Fruit fly (Drosophila melanogaster) whole organism, embryonic: ENCODE data around the gene Sik2.

Experiments
- ATbp ChIP-seq: fragments of 200-800 bp; sonication (Bioruptor generic); optimal IDR thresholded peaks from 2 replicates; lab custom pipeline; 2017; ENCODE audit warnings: missing biosample characterization, mild to moderate bottlenecking, missing genetic modification characterization, missing genetic modification reagents
- Abd-B ChIP-seq: fragments of 200-800 bp; sonication (Bioruptor generic); optimal IDR thresholded peaks from 2 replicates; lab custom pipeline; 2018; ENCODE audit warnings: missing biosample characterization, mild to moderate bottlenecking, missing genetic modification characterization, moderate library complexity
- Aef1 ChIP-seq: fragments of 200-800 bp; sonication (Bioruptor generic); IDR thresholded peaks from 3 replicates; pipeline ENCODE4 v1.3.6; 2022; ENCODE audit warnings: missing biosample characterization, missing genetic modification characterization
- Antp ChIP-seq: fragments of 200-800 bp; sonication (Bioruptor generic); optimal IDR thresholded peaks from 3 replicates; lab custom pipeline; 2016; ENCODE audit warnings: missing biosample characterization, missing genetic modification characterization
- BEAF-32 ChIP-seq: fragments of 200-800 bp; sonication (Bioruptor generic); optimal IDR thresholded peaks from 3 replicates; lab custom pipeline; 2017; ENCODE audit warnings: missing biosample characterization, missing genetic modification characterization, mild to moderate bottlenecking, moderate library complexity, missing genetic modification reagents
- Bdp1 ChIP-seq: fragments of 200-800 bp; sonication (Bioruptor generic); optimal IDR thresholded peaks from 3 replicates; lab custom pipeline; 2016; ENCODE audit warnings: missing biosample characterization, missing genetic modification characterization
- BtbVII ChIP-seq: fragments of 200-800 bp; sonication (Bioruptor generic); optimal IDR thresholded peaks from 3 replicates; lab custom pipeline; 2017; ENCODE audit warnings: missing biosample characterization, mild to moderate bottlenecking, missing genetic modification characterization
- CG10267 ChIP-seq: fragments of 200-800 bp; sonication (Bioruptor generic); optimal IDR thresholded peaks from 2 replicates; lab custom pipeline; 2018; ENCODE audit warnings: missing biosample characterization, mild to moderate bottlenecking, missing genetic modification characterization, moderate library complexity
- CG14667 ChIP-seq: fragments of 200-800 bp; sonication (Bioruptor generic); IDR thresholded peaks from 2 replicates; pipeline ENCODE4 v1.3.6; 2022; ENCODE audit warnings: missing biosample characterization, missing genetic modification characterization
- CG14710 ChIP-seq: fragments of 200-800 bp; sonication (Bioruptor generic); optimal IDR thresholded peaks from 3 replicates; lab custom pipeline; 2019; ENCODE audit warnings: missing biosample characterization, mild to moderate bottlenecking, missing genetic modification characterization, moderate library complexity
- CG17186 ChIP-seq: fragments of 200-800 bp; sonication (Bioruptor generic); optimal IDR thresholded peaks from 3 replicates; lab custom pipeline; 2017; ENCODE audit warnings: missing biosample characterization, missing genetic modification reagents, missing genetic modification characterization
- CG17359 ChIP-seq: fragments of 200-800 bp; sonication (Bioruptor generic); optimal IDR thresholded peaks from 3 replicates; lab custom pipeline; 2018; ENCODE audit warnings: missing biosample characterization, mild to moderate bottlenecking, missing genetic modification characterization, moderate library complexity
- CG17802 ChIP-seq: fragments of 200-800 bp; sonication (Bioruptor generic); optimal IDR thresholded peaks from 2 replicates; lab custom pipeline; 2018; ENCODE audit warnings: missing biosample characterization, mild to moderate bottlenecking, missing genetic modification characterization, moderate library complexity
- CG2116 ChIP-seq: fragments of 200-800 bp; sonication (Bioruptor generic); optimal IDR thresholded peaks from 3 replicates; lab custom pipeline; 2018; ENCODE audit warnings: missing biosample characterization, mild to moderate bottlenecking, missing genetic modification characterization
- CG2120 ChIP-seq: fragments of 200-800 bp; sonication (Bioruptor generic); optimal IDR thresholded peaks from 3 replicates; lab custom pipeline; 2016; ENCODE audit warnings: missing biosample characterization, missing genetic modification characterization
- CG3407 ChIP-seq: fragments of 200-800 bp; sonication (Bioruptor generic); optimal IDR thresholded peaks from 2 replicates; lab custom pipeline; 2018; ENCODE audit warnings: missing biosample characterization, mild to moderate bottlenecking, missing genetic modification characterization
- CG34422 ChIP-seq: fragments of 200-800 bp; sonication (Bioruptor generic); IDR thresholded peaks from 3 replicates; pipeline ENCODE4 v1.3.6; 2022; ENCODE audit warnings: missing biosample characterization, missing genetic modification characterization
- CG4404 ChIP-seq: fragments of 200-800 bp; sonication (Bioruptor generic); IDR thresholded peaks from 2 replicates; pipeline ENCODE4 v1.3.6; 2022; ENCODE audit warnings: missing biosample characterization, missing genetic modification characterization
- CG6272 ChIP-seq: fragments of 200-800 bp; sonication (Bioruptor generic); IDR thresholded peaks from 2 replicates; pipeline ENCODE4 v1.3.6; 2022; ENCODE audit warnings: missing biosample characterization, missing genetic modification characterization
- CG7556 ChIP-seq: fragments of 200-800 bp; sonication (Bioruptor generic); optimal IDR thresholded peaks from 2 replicates; lab custom pipeline; 2017; ENCODE audit warnings: missing biosample characterization, mild to moderate bottlenecking, missing genetic modification characterization
- Chrac-16 ChIP-seq: fragments of 200-800 bp; sonication (Bioruptor generic); optimal IDR thresholded peaks from 3 replicates; lab custom pipeline; 2016; ENCODE audit warnings: missing biosample characterization, missing genetic modification characterization
- Drgx ChIP-seq: fragments of 200-800 bp; sonication (Bioruptor generic); IDR thresholded peaks from 2 replicates; pipeline ENCODE4 v1.3.6; 2022; ENCODE audit warnings: missing biosample characterization, missing genetic modification characterization
- Fer2 ChIP-seq: fragments of 200-800 bp; sonication (Bioruptor generic); optimal IDR thresholded peaks from 2 replicates; lab custom pipeline; 2018; ENCODE audit warnings: missing biosample characterization, mild to moderate bottlenecking, missing genetic modification characterization, moderate library complexity
- Fer3 ChIP-seq: fragments of 200-800 bp; sonication (Bioruptor generic); optimal IDR thresholded peaks from 2 replicates; lab custom pipeline; 2018; ENCODE audit warnings: missing biosample characterization, mild to moderate bottlenecking, missing genetic modification characterization, moderate library complexity
- Hr39 ChIP-seq: fragments of >200 bp; optimal IDR thresholded peaks from 2 replicates; lab custom pipeline; 2017
- Mrtf ChIP-seq: fragments of 200-800 bp; sonication (Bioruptor generic); IDR thresholded peaks from 3 replicates; pipeline ENCODE4 v1.3.6; 2022; ENCODE audit warnings: missing biosample characterization, missing genetic modification characterization
- Neu2 ChIP-seq: fragments of 200-800 bp; sonication (Bioruptor generic); optimal IDR thresholded peaks from 3 replicates; lab custom pipeline; 2016; ENCODE audit warnings: missing biosample characterization, missing genetic modification characterization, borderline replicate concordance
- Nf-YB ChIP-seq: fragments of 200-800 bp; sonication (Bioruptor generic); optimal IDR thresholded peaks from 3 replicates; lab custom pipeline; 2019; ENCODE audit warnings: missing biosample characterization, mild to moderate bottlenecking, missing genetic modification characterization, moderate library complexity
- Oaz ChIP-seq: fragments of 200-800 bp; sonication (Bioruptor generic); IDR thresholded peaks from 2 replicates; pipeline ENCODE4 v1.3.6; 2022; ENCODE audit warnings: missing biosample characterization, missing genetic modification characterization
- Oli ChIP-seq: fragments of 200-800 bp; sonication (Bioruptor generic); optimal IDR thresholded peaks from 2 replicates; lab custom pipeline; 2018; ENCODE audit warnings: missing biosample characterization, mild to moderate bottlenecking, missing genetic modification characterization, moderate library complexity
- Pdp1 ChIP-seq, 2 experiments: fragments of 200-800 bp; sonication (Bioruptor generic); optimal IDR thresholded peaks; 3 replicates each; lab custom pipeline; 2016; ENCODE audit warnings: missing biosample characterization in 2 of 2, missing genetic modification characterization in 2 of 2, mild to moderate bottlenecking in 1 of 2, moderate library complexity in 1 of 2
- cg ChIP-seq: fragments of 200-800 bp; sonication (Bioruptor generic); optimal IDR thresholded peaks from 3 replicates; lab custom pipeline; 2019; ENCODE audit warnings: missing biosample characterization, mild to moderate bottlenecking, missing genetic modification characterization, moderate library complexity
- corto ChIP-seq: fragments of 200-800 bp; sonication (Bioruptor generic); optimal IDR thresholded peaks from 2 replicates; lab custom pipeline; 2016; ENCODE audit warnings: missing biosample characterization, mild to moderate bottlenecking, missing genetic modification characterization, moderate library complexity
- crp ChIP-seq, 2 experiments: fragments of 200-800 bp; sonication (Bioruptor generic); optimal IDR thresholded peaks; 2 replicates in 1 of 2; 3 replicates in 1 of 2; lab custom pipeline; 2017; ENCODE audit warnings: missing biosample characterization in 2 of 2, missing genetic modification characterization in 2 of 2, mild to moderate bottlenecking in 1 of 2, moderate library complexity in 1 of 2
- eyg ChIP-seq: fragments of 200-800 bp; sonication (Bioruptor generic); optimal IDR thresholded peaks from 3 replicates; lab custom pipeline; 2016; ENCODE audit warnings: missing biosample characterization, missing genetic modification characterization
- fru ChIP-seq: fragments of >200 bp; optimal IDR thresholded peaks from 2 replicates; lab custom pipeline; 2017
- fu2 ChIP-seq: fragments of 200-800 bp; sonication (Bioruptor generic); optimal IDR thresholded peaks from 2 replicates; lab custom pipeline; 2016; ENCODE audit warnings: missing biosample characterization, missing genetic modification characterization
- gce ChIP-seq: fragments of 200-800 bp; sonication (Bioruptor generic); IDR thresholded peaks from 3 replicates; pipeline ENCODE4 v1.3.6; 2022; ENCODE audit warnings: missing biosample characterization, missing genetic modification characterization
- gt ChIP-seq: fragments of 200-800 bp; sonication (Bioruptor generic); IDR thresholded peaks from 2 replicates; pipeline ENCODE4 v1.3.6; 2022; ENCODE audit warnings: missing biosample characterization, missing genetic modification characterization
- lab ChIP-seq: fragments of 200-800 bp; sonication (Bioruptor generic); optimal IDR thresholded peaks from 3 replicates; lab custom pipeline; 2017; ENCODE audit warnings: missing biosample characterization, missing genetic modification characterization, mild to moderate bottlenecking, moderate library complexity, missing genetic modification reagents
- pros ChIP-seq: fragments of 200-800 bp; sonication (Bioruptor generic); optimal IDR thresholded peaks from 3 replicates; lab custom pipeline; 2019; ENCODE audit warnings: missing biosample characterization, mild to moderate bottlenecking, missing genetic modification characterization, moderate library complexity
- run ChIP-seq: fragments of 200-800 bp; sonication (Bioruptor generic); optimal IDR thresholded peaks from 3 replicates; lab custom pipeline; 2018; ENCODE audit warnings: missing biosample characterization, mild to moderate bottlenecking, missing genetic modification characterization
- sc ChIP-seq, 3 experiments: fragments of >200 bp in 2 of 3; fragments of 200-800 bp in 1 of 3; sonication (Bioruptor generic) in 1 of 3; optimal IDR thresholded peaks; 2 replicates in 2 of 3; 3 replicates in 1 of 3; lab custom pipeline; 2017; ENCODE audit warnings: mild to moderate bottlenecking in 1 of 3, missing biosample characterization in 1 of 3, missing genetic modification characterization in 1 of 3, missing genetic modification reagents in 1 of 3
- slp2 ChIP-seq: fragments of 200-800 bp; sonication (Bioruptor generic); optimal IDR thresholded peaks from 2 replicates; lab custom pipeline; 2016; ENCODE audit warnings: missing biosample characterization, missing genetic modification characterization
- so ChIP-seq: fragments of 200-800 bp; sonication (Bioruptor generic); IDR thresholded peaks from 3 replicates; pipeline ENCODE4 v1.3.6; 2022; ENCODE audit warnings: missing biosample characterization, missing genetic modification characterization
- unc-4 ChIP-seq: fragments of 200-800 bp; sonication (Bioruptor generic); IDR thresholded peaks from 2 replicates; pipeline ENCODE4 v1.3.6; 2022; ENCODE audit warnings: missing biosample characterization, missing genetic modification characterization; ENCODE audit not compliant: partially characterized antibody
- vnd ChIP-seq: fragments of 200-800 bp; sonication (Bioruptor generic); IDR thresholded peaks from 3 replicates; pipeline ENCODE4 v1.3.6; 2022; ENCODE audit warnings: missing biosample characterization, missing genetic modification characterization; ENCODE audit not compliant: partially characterized antibody
- zfh2 ChIP-seq: fragments of 200-800 bp; sonication (Bioruptor generic); optimal IDR thresholded peaks from 2 replicates; lab custom pipeline; 2016; ENCODE audit warnings: missing biosample characterization, missing genetic modification characterization

The Sik2 gene

dm6 chrX:2050070-2050899, 11.4 kb downstream of the Sik2 start, which contains the start of gene moody (continued):
- TF ChIP-seq Fer3 (tag; lab: Kevin White, UChicago) = peak; percentile 97
- peak; percentile 16 for TF ChIP-seq BEAF-32
- TF ChIP-seq CG34422 (GFP tag; lab: Robert Waterston, UW) = peak; percentile 98
- TF ChIP-seq cg = peak; percentile 35
- TF ChIP-seq CG3407 = peak; percentile 88
- TF ChIP-seq CG17359 = peak; percentile 97
- peak; percentile 99 for TF ChIP-seq lab (GFP tag; lab: Kevin White, UChicago)
- TF ChIP-seq run (tag; lab: Kevin White, UChicago) = peak; percentile 88
- TF ChIP-seq CG17802 = peak; percentile 85
- no peak for TF ChIP-seq fru (lab: Kevin White, UChicago)
- peak; percentile 88 for TF ChIP-seq Bdp1 (GFP tag; lab: Kevin White, UChicago)
- peak; percentile 98 for TF ChIP-seq so (GFP tag; lab: Robert Waterston, UW)
- TF ChIP-seq Fer2 (tag; lab: Kevin White, UChicago) = peak; percentile 96
- TF ChIP-seq Drgx = peak; percentile 99
- TF ChIP-seq sc (optimal IDR thresholded peaks at IDR 0.05; lab: Kevin White, UChicago) = no peak
- TF ChIP-seq sc (GFP tag; optimal IDR thresholded peaks at IDR 0.05; lab: Kevin White, UChicago) = peak; percentile 83
- TF ChIP-seq vnd (GFP tag; lab: Robert Waterston, UW) = no peak
- TF ChIP-seq gt (GFP tag; lab: Robert Waterston, UW) = peak; percentile 94
- TF ChIP-seq CG6272 (GFP tag; lab: Robert Waterston, UW) = peak; percentile 97
- peak; percentile 70 for TF ChIP-seq Neu2 (GFP tag; lab: Kevin White, UChicago)
- TF ChIP-seq Pdp1 (GFP tag; optimal IDR thresholded peaks at IDR 0.05; lab: Kevin White, UChicago) = peak; percentile 95 to 98
- peak; percentile 97 for TF ChIP-seq BtbVII (GFP tag; lab: Kevin White, UChicago)
- peak; percentile 80 for TF ChIP-seq CG17186 (GFP tag; lab: Kevin White, UChicago)
- no peak for TF ChIP-seq corto (GFP tag; lab: Kevin White, UChicago)
- TF ChIP-seq pros (GFP tag; lab: Kevin White, UChicago) = peak; percentile 59
- TF ChIP-seq fu2 (GFP tag; lab: Kevin White, UChicago) = peak; percentile 96
- TF ChIP-seq Mrtf (GFP tag; lab: Robert Waterston, UW) = peak; percentile 99
- peak; percentile 99 for TF ChIP-seq CG2120 (GFP tag; lab: Kevin White, UChicago)
- TF ChIP-seq CG10267 (tag; lab: Kevin White, UChicago) = peak; percentile 87
- peak; percentile 99 for TF ChIP-seq Antp (GFP tag; lab: Kevin White, UChicago)
- peak; percentile 63 for TF ChIP-seq CG2116 (GFP tag; lab: Kevin White, UChicago)
- peak; percentile 98 for TF ChIP-seq CG14667 (GFP tag; lab: Robert Waterston, UW)
- TF ChIP-seq Oli = peak; percentile 93
- peak; percentile 95 for TF ChIP-seq Oaz (GFP tag; lab: Robert Waterston, UW)
- peak; percentile 98 for TF ChIP-seq zfh2 (GFP tag; lab: Kevin White, UChicago)
- TF ChIP-seq Nf-YB (GFP tag; lab: Kevin White, UChicago) = peak; percentile 78
- TF ChIP-seq unc-4 = peak; percentile 58
- TF ChIP-seq ATbp = peak; percentile 96
- no peak for TF ChIP-seq Hr39 (lab: Kevin White, UChicago)
- TF ChIP-seq Abd-B (GFP tag; lab: Kevin White, UChicago) = peak; percentile 87
- TF ChIP-seq slp2 (GFP tag; lab: Kevin White, UChicago) = peak; percentile 96
- TF ChIP-seq eyg (GFP tag; lab: Kevin White, UChicago) = peak; percentile 96
- TF ChIP-seq CG7556 = peak; percentile 96
- TF ChIP-seq Aef1 (GFP tag; lab: Robert Waterston, UW) = peak; percentile 98
- peak; percentile 79 for TF ChIP-seq CG14710 (tag; lab: Kevin White, UChicago)
- TF ChIP-seq CG4404 = peak; percentile 93
- TF ChIP-seq Chrac-16 (GFP tag; lab: Kevin White, UChicago) = peak; percentile 98
- TF ChIP-seq gce (GFP tag; lab: Robert Waterston, UW) = peak; percentile 97
- peak in 1 of 2 experiments; percentile 66 for TF ChIP-seq crp (GFP tag; optimal IDR thresholded peaks at IDR 0.05; lab: Kevin White, UChicago)
